Worm (Caenorhabditis elegans) whole organism, mixed stage, embryonic: ENCODE data around the gene ttr-7.

Source experiments
- M03D4.4 ChIP-seq: sonication (generic microtip); optimal IDR thresholded peaks from 2 replicates; lab custom pipeline; 2017; ENCODE audit warnings: mild to moderate bottlenecking, missing genetic modification characterization, missing compliant biosample characterization
- blmp-1 ChIP-seq: fragments of 150-350 bp; optimal IDR thresholded peaks from 2 replicates; lab custom pipeline; 2014; ENCODE audit warnings: missing biosample characterization, missing genetic modification characterization
- ceh-39 ChIP-seq: fragments of 150-350 bp; optimal IDR thresholded peaks from 2 replicates; lab custom pipeline; 2014; ENCODE audit warnings: missing biosample characterization, missing genetic modification characterization
- ceh-43 ChIP-seq: fragments of 200-800 bp; sonication (Bioruptor generic); optimal IDR thresholded peaks from 2 replicates; lab custom pipeline; 2018; ENCODE audit warnings: mild to moderate bottlenecking, missing genetic modification characterization, moderate library complexity, missing compliant biosample characterization
- ceh-83 ChIP-seq: fragments of 200-800 bp; sonication (Bioruptor generic); optimal IDR thresholded peaks from 2 replicates; lab custom pipeline; 2018; ENCODE audit warnings: mild to moderate bottlenecking, missing genetic modification characterization, missing compliant biosample characterization
- ces-1 ChIP-seq: fragments of 150-350 bp; optimal IDR thresholded peaks from 2 replicates; lab custom pipeline; 2014; ENCODE audit warnings: missing biosample characterization, missing genetic modification reagents, missing genetic modification characterization
- cnd-1 ChIP-seq: fragments of 200-800 bp; sonication (Bioruptor generic); optimal IDR thresholded peaks from 2 replicates; lab custom pipeline; 2018; ENCODE audit warnings: mild to moderate bottlenecking, missing genetic modification characterization, missing compliant biosample characterization
- drap-1 ChIP-seq: fragments of 200-800 bp; sonication (Bioruptor generic); optimal IDR thresholded peaks from 3 replicates; lab custom pipeline; 2018; ENCODE audit warnings: mild to moderate bottlenecking, missing genetic modification characterization, missing compliant biosample characterization
- elt-1 ChIP-seq: sonication (generic microtip); optimal IDR thresholded peaks from 2 replicates; lab custom pipeline; 2017; ENCODE audit warnings: missing genetic modification characterization, mild to moderate bottlenecking, missing compliant biosample characterization, antibody characterized with exemption, moderate library complexity, borderline replicate concordance; ENCODE audit not compliant: insufficient read depth
- flh-1 ChIP-seq: fragments of 200-800 bp; sonication (Bioruptor generic); optimal IDR thresholded peaks from 2 replicates; lab custom pipeline; 2018; ENCODE audit warnings: mild to moderate bottlenecking, missing genetic modification characterization, moderate library complexity, missing compliant biosample characterization
- ham-2 ChIP-seq: fragments of 200-800 bp; sonication (Bioruptor generic); optimal IDR thresholded peaks from 2 replicates; lab custom pipeline; 2018; ENCODE audit warnings: mild to moderate bottlenecking, missing genetic modification characterization, missing compliant biosample characterization
- hlh-1 ChIP-seq: fragments of 150-350 bp; optimal IDR thresholded peaks from 2 replicates; lab custom pipeline; 2014; ENCODE audit warnings: missing biosample characterization, missing genetic modification reagents, missing genetic modification characterization
- lin-13 ChIP-seq: fragments of 150-350 bp; optimal IDR thresholded peaks from 2 replicates; lab custom pipeline; 2014; ENCODE audit warnings: missing biosample characterization, missing genetic modification characterization
- lin-32 ChIP-seq: fragments of 200-800 bp; sonication (Bioruptor generic); optimal IDR thresholded peaks from 2 replicates; lab custom pipeline; 2018; ENCODE audit warnings: mild to moderate bottlenecking, missing genetic modification characterization, missing compliant biosample characterization
- lsy-2 ChIP-seq: fragments of 150-350 bp; optimal IDR thresholded peaks from 2 replicates; lab custom pipeline; 2014; ENCODE audit warnings: missing biosample characterization, missing genetic modification characterization
- mab-5 ChIP-seq: fragments of 150-350 bp; optimal IDR thresholded peaks from 2 replicates; lab custom pipeline; 2014; ENCODE audit warnings: missing biosample characterization, missing genetic modification characterization
- mls-2 ChIP-seq: sonication (generic microtip); optimal IDR thresholded peaks from 2 replicates; lab custom pipeline; 2016; ENCODE audit warnings: mild to moderate bottlenecking, missing genetic modification characterization, moderate library complexity, missing compliant biosample characterization
- nhr-12 ChIP-seq: fragments of 150-350 bp; optimal IDR thresholded peaks from 2 replicates; lab custom pipeline; 2014; ENCODE audit warnings: missing biosample characterization, missing genetic modification characterization
- nhr-2 ChIP-seq: fragments of 150-350 bp; optimal IDR thresholded peaks from 2 replicates; lab custom pipeline; 2014; ENCODE audit warnings: missing biosample characterization, missing genetic modification characterization
- nhr-237 ChIP-seq: fragments of 150-350 bp; optimal IDR thresholded peaks from 2 replicates; lab custom pipeline; 2014; ENCODE audit warnings: missing biosample characterization, missing genetic modification characterization
- nhr-28 ChIP-seq: fragments of 150-350 bp; optimal IDR thresholded peaks from 2 replicates; lab custom pipeline; 2014; ENCODE audit warnings: missing biosample characterization, missing genetic modification characterization
- nhr-76 ChIP-seq: sonication (generic microtip); optimal IDR thresholded peaks from 2 replicates; lab custom pipeline; 2017; ENCODE audit warnings: missing biosample characterization, missing genetic modification characterization
- sem-2 ChIP-seq: fragments of 200-800 bp; sonication (Bioruptor generic); optimal IDR thresholded peaks from 2 replicates; lab custom pipeline; 2018; ENCODE audit warnings: mild to moderate bottlenecking, missing genetic modification characterization, missing compliant biosample characterization
- snpc-4 ChIP-seq: fragments of 150-350 bp; optimal IDR thresholded peaks from 2 replicates; lab custom pipeline; 2014; ENCODE audit warnings: missing biosample characterization, missing genetic modification characterization
- sptf-1 ChIP-seq: sonication (generic microtip); optimal IDR thresholded peaks from 2 replicates; lab custom pipeline; 2017; ENCODE audit warnings: mild to moderate bottlenecking, missing genetic modification characterization, moderate library complexity, missing compliant biosample characterization
- tbx-8 ChIP-seq: fragments of 200-800 bp; sonication (Bioruptor generic); optimal IDR thresholded peaks from 2 replicates; lab custom pipeline; 2018; ENCODE audit warnings: mild to moderate bottlenecking, missing genetic modification characterization, moderate library complexity, missing compliant biosample characterization
- unc-120 ChIP-seq: sonication (generic microtip); optimal IDR thresholded peaks from 2 replicates; lab custom pipeline; 2017; ENCODE audit warnings: missing genetic modification characterization, missing compliant biosample characterization; ENCODE audit not compliant: poor library complexity, severe bottlenecking
- unc-62 ChIP-seq: fragments of 150-350 bp; optimal IDR thresholded peaks from 2 replicates; lab custom pipeline; 2014; ENCODE audit warnings: missing biosample characterization, missing genetic modification reagents, missing genetic modification characterization
- zip-8 ChIP-seq: fragments of 150-350 bp; optimal IDR thresholded peaks from 2 replicates; lab custom pipeline; 2014; ENCODE audit warnings: missing biosample characterization, missing genetic modification characterization

ttr-7 gene

DNA sequence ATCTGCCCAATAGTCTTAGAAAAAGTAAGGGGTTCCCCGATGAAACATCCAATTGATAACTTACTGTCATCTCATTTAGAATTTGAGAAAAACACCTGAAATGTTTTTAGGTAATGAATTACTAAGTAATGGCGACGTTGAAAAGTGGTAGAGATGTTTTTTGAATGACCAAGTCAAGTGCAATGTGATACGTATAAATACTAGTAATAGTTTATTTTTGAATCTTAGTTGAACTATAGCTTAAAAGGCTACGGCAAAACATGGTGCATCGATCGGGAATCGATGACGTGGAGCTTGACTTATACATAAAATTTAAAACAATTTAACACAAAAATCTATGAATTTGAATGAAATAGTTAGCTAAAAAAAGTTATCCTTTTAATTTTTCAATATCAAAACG is 3.7 kb downstream of the ttr-7 start, which contains the start of gene best-17:
TSS of gene best-17 (minus strand) at position 101 of the 400 bp plus-strand sequence.
- TF ChIP-seq M03D4.4 (no peak), nhr-76 (tag; lab: Kevin White, UChicago) (no peak), ceh-83 (GFP tag; lab: Kevin White, UChicago) (no peak), lin-13 (no peak), ces-1 (GFP tag; lab: Kevin White, UChicago) (no peak), flh-1 (GFP tag; lab: Kevin White, UChicago) (no peak)

DNA sequence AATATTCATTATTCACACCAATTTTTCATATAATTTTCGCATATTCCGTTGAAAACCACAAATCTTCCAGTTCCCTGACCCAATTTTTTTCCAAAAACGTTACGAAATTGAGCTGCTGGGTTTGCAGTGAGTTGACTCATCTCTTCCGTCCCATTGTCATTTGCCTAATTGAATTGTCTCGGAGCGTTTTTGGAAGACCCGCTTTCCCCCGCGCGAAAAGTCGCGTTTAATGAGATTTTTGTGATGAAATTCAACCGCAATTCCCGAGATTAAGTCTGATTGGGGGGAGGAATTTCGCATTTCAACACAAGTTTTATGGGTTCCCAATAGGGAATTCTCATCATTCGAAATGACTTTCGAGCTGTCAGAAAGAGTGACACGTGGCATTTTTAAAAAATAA is 6.1 kb downstream of the ttr-7 start:
- TF ChIP-seq ceh-39 (tag; lab: Kevin White, UChicago) (no peak), nhr-28 (tag; lab: Kevin White, UChicago) (no peak), hlh-1 (tag; lab: Kevin White, UChicago) (no peak), snpc-4 (tag; lab: Kevin White, UChicago) (no peak), ces-1 (GFP tag; lab: Kevin White, UChicago) (peak; percentile 96)

DNA sequence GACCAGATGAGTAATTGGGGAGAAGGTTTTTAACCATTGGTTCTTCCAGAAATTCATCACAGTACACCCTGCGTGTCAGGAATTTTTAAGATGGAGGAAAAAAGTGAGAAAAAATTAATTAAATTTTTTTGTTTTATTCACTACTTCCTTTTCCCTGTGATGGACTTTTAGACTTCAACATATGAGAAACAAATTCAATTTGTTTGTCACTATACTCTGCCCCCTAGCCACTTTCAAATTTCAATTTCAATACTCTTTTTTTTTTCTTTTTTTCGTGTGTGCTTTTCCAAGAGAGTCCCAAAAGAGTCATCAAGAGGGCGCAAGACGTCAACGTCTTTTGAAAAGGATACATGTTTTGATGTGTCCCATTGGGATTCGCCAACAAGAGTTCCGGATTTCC is 7.0 kb downstream of the ttr-7 start:
- peak; percentile 53 for TF ChIP-seq ces-1 (GFP tag; lab: Kevin White, UChicago)
- no peak for TF ChIP-seq lin-32 (GFP tag; lab: Kevin White, UChicago)

DNA sequence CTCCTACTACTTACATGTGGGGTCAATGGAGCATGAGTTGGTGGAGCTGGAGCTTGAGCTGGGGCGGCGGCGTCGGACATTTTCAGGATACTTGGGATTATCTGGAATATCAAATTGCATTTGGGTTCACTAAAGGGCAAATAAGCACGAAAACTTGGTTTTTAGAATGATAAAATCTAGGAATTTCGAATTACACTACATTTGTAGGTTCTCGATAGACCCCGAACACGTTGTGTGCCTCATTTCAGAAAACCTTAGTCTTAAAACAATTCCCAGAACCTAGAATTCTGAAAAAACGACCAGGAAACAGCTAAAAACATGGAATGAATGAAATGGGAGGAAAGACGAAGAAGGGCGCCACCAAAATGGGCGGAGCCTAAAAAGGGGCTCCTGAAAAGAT is 8.6 kb downstream of the ttr-7 start, which contains the start of gene T19C3.3:
TSS of gene T19C3.3 (minus strand) at position 101 of the 400 bp plus-strand sequence.
- TF ChIP-seq sptf-1 (tag; lab: Kevin White, UChicago) = no peak
- TF ChIP-seq sem-2 (GFP tag; lab: Kevin White, UChicago) = no peak
- TF ChIP-seq hlh-1 (tag; lab: Kevin White, UChicago) = no peak

DNA sequence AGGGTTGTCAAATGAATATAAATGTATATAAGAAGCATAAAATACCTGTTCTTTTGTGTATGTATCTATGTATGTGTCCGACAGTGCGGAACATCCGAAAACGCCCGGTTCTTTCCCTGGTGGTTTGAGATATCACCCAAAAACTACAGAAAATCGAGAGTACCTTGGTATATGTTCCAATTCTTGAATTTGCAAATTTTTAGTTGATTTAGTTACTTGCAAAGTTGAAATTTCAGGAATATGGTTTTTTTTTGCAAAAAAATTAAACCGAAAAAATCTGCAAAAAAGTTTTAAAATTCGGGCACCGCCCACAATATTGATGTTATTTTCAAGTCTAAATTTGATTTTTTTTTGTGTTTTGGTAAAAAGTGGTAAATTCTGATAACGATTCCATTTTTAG is 11.7 kb downstream of the ttr-7 start, which contains the start of gene T19C3.2:
TSS of gene T19C3.2 (minus strand) at position 101 of the 400 bp plus-strand sequence.
- TF ChIP-seq unc-120 (tag; lab: Kevin White, UChicago) (no peak), sptf-1 (tag; lab: Kevin White, UChicago) (no peak), mls-2 (tag; lab: Kevin White, UChicago) (no peak), blmp-1 (tag; lab: Kevin White, UChicago) (no peak), tbx-8 (no peak), snpc-4 (tag; lab: Kevin White, UChicago) (no peak), drap-1 (GFP tag; lab: Kevin White, UChicago) (no peak), ces-1 (GFP tag; lab: Kevin White, UChicago) (no peak), M03D4.4 (no peak), unc-62 (GFP tag; lab: Kevin White, UChicago) (no peak), flh-1 (GFP tag; lab: Kevin White, UChicago) (no peak), lin-32 (GFP tag; lab: Kevin White, UChicago) (no peak), cnd-1 (tag; lab: Kevin White, UChicago) (no peak), hlh-1 (tag; lab: Kevin White, UChicago) (no peak), elt-1 (no peak), ham-2 (GFP tag; lab: Kevin White, UChicago) (no peak), ceh-83 (GFP tag; lab: Kevin White, UChicago) (no peak)
- TF ChIP-seq, all 35 proteins: peak for 0

DNA sequence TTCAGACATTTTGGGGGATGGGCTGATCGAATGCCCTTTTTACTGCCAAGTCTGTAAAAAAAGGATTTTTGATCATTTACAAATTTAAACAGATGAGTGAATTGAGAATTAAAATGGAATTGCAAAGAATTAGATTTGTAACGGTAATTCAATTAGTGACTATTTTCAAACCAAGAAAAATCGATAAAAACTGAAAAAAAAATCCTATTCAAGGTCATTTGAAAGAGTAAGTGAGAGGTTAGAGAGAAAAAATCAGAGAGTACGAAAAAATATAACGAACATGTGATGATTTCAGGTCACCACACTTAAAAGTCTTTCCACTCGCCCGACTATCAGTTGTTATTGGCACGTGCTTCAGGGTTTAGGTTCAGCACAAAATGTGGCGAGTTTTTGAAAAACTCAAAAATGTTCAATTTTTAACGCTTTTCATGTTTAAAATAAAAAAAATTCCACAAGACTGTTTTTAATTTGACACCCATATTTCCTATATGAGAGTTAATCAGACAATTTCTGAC is 14.5 kb downstream of the ttr-7 start, which contains the start of gene T19C3.4:
TSS of gene T19C3.4 (minus strand) at position 51 of the 515 bp plus-strand sequence.
- TF ChIP-seq snpc-4 (tag; lab: Kevin White, UChicago) (no peak), mab-5 (tag; lab: Kevin White, UChicago) (no peak), zip-8 (tag; lab: Kevin White, UChicago) (no peak), nhr-2 (tag; lab: Kevin White, UChicago) (no peak), ceh-43 (GFP tag; lab: Kevin White, UChicago) (no peak), nhr-12 (tag; lab: Kevin White, UChicago) (no peak), hlh-1 (tag; lab: Kevin White, UChicago) (no peak), unc-62 (GFP tag; lab: Kevin White, UChicago) (no peak), ceh-39 (tag; lab: Kevin White, UChicago) (no peak), nhr-237 (tag; lab: Kevin White, UChicago) (no peak), ceh-83 (GFP tag; lab: Kevin White, UChicago) (no peak), ham-2 (GFP tag; lab: Kevin White, UChicago) (no peak), nhr-76 (tag; lab: Kevin White, UChicago) (no peak), lsy-2 (no peak), cnd-1 (tag; lab: Kevin White, UChicago) (no peak), mls-2 (tag; lab: Kevin White, UChicago) (no peak)
